Worm (Caenorhabditis elegans) whole organism, mixed stage, embryonic: ENCODE data around the gene arx-6.

Experiments
- blmp-1 ChIP-seq: fragments of 150-350 bp; optimal IDR thresholded peaks from 2 replicates; lab custom pipeline; 2014; ENCODE audit warnings: missing biosample characterization, missing genetic modification characterization
- ceh-83 ChIP-seq: fragments of 200-800 bp; sonication (Bioruptor generic); optimal IDR thresholded peaks from 2 replicates; lab custom pipeline; 2018; ENCODE audit warnings: mild to moderate bottlenecking, missing genetic modification characterization, missing compliant biosample characterization
- ces-1 ChIP-seq: fragments of 150-350 bp; optimal IDR thresholded peaks from 2 replicates; lab custom pipeline; 2014; ENCODE audit warnings: missing biosample characterization, missing genetic modification reagents, missing genetic modification characterization
- cnd-1 ChIP-seq: fragments of 200-800 bp; sonication (Bioruptor generic); optimal IDR thresholded peaks from 2 replicates; lab custom pipeline; 2018; ENCODE audit warnings: mild to moderate bottlenecking, missing genetic modification characterization, missing compliant biosample characterization
- drap-1 ChIP-seq: fragments of 200-800 bp; sonication (Bioruptor generic); optimal IDR thresholded peaks from 3 replicates; lab custom pipeline; 2018; ENCODE audit warnings: mild to moderate bottlenecking, missing genetic modification characterization, missing compliant biosample characterization
- elt-3 ChIP-seq: fragments of 150-350 bp; optimal IDR thresholded peaks from 2 replicates; lab custom pipeline; 2014; ENCODE audit warnings: missing biosample characterization, missing genetic modification characterization
- hlh-1 ChIP-seq: fragments of 150-350 bp; optimal IDR thresholded peaks from 2 replicates; lab custom pipeline; 2014; ENCODE audit warnings: missing biosample characterization, missing genetic modification reagents, missing genetic modification characterization
- lin-13 ChIP-seq: fragments of 150-350 bp; optimal IDR thresholded peaks from 2 replicates; lab custom pipeline; 2014; ENCODE audit warnings: missing biosample characterization, missing genetic modification characterization
- mep-1 ChIP-seq: fragments of 150-350 bp; optimal IDR thresholded peaks from 2 replicates; lab custom pipeline; 2017; ENCODE audit warnings: missing biosample characterization, missing genetic modification reagents, missing genetic modification characterization, inconsistent platforms
- nhr-12 ChIP-seq: fragments of 150-350 bp; optimal IDR thresholded peaks from 2 replicates; lab custom pipeline; 2014; ENCODE audit warnings: missing biosample characterization, missing genetic modification characterization
- nhr-237 ChIP-seq: fragments of 150-350 bp; optimal IDR thresholded peaks from 2 replicates; lab custom pipeline; 2014; ENCODE audit warnings: missing biosample characterization, missing genetic modification characterization
- nhr-28 ChIP-seq: fragments of 150-350 bp; optimal IDR thresholded peaks from 2 replicates; lab custom pipeline; 2014; ENCODE audit warnings: missing biosample characterization, missing genetic modification characterization
- unc-39 ChIP-seq: fragments of 150-350 bp; optimal IDR thresholded peaks from 2 replicates; lab custom pipeline; 2014; ENCODE audit warnings: missing biosample characterization, missing genetic modification characterization
- unc-62 ChIP-seq: fragments of 150-350 bp; optimal IDR thresholded peaks from 2 replicates; lab custom pipeline; 2014; ENCODE audit warnings: missing biosample characterization, missing genetic modification reagents, missing genetic modification characterization

ce11 chrIII:4850139-4850538, 28.3 kb upstream of the arx-6 start, which contains the start of gene F26A1.1:
- TF ChIP-seq unc-39 (tag; lab: Kevin White, UChicago) = no peak
- no peak for TF ChIP-seq nhr-28
- TF ChIP-seq elt-3 (tag; lab: Kevin White, UChicago) = no peak
- peak; percentile 23 for TF ChIP-seq mep-1
- TF ChIP-seq ceh-83 (GFP tag; lab: Kevin White, UChicago) = no peak
- no peak for TF ChIP-seq blmp-1
- TF ChIP-seq drap-1 = no peak
- TF ChIP-seq cnd-1 = no peak
- TF ChIP-seq nhr-237 (tag; lab: Kevin White, UChicago) = peak; percentile 19
- peak; percentile 5 for TF ChIP-seq ces-1
- TF ChIP-seq lin-13 (tag; lab: Kevin White, UChicago) = no peak
- TF ChIP-seq unc-62 = no peak
- TF ChIP-seq nhr-12 (tag; lab: Kevin White, UChicago) = no peak
- no peak for TF ChIP-seq hlh-1 (tag; lab: Kevin White, UChicago)
